Worm (Caenorhabditis elegans) whole organism, L1 larva: ENCODE data around the gene rrsr-1.

Experiments
- elt-2 ChIP-seq: sonication (generic microtip); optimal IDR thresholded peaks from 2 replicates; lab custom pipeline; 2016; ENCODE audit warnings: missing genetic modification characterization, mild to moderate bottlenecking, inconsistent platforms, missing compliant biosample characterization, missing genetic modification reagents
- hlh-4 ChIP-seq: sonication (generic microtip); optimal IDR thresholded peaks from 2 replicates; lab custom pipeline; 2016; ENCODE audit warnings: mild to moderate bottlenecking, missing genetic modification characterization, missing compliant biosample characterization
- nhr-77 ChIP-seq: fragments of 150-350 bp; optimal IDR thresholded peaks from 2 replicates; lab custom pipeline; 2014; ENCODE audit warnings: missing biosample characterization, missing genetic modification characterization

- TF ChIP-seq elt-2 (tag; lab: Kevin White, UChicago) (no peak), nhr-77 (no peak), hlh-4 (no peak)
These were observed 12.5 kb upstream of the rrsr-1 start for ce11 chrV:14437355-14437754.
